Worm (Caenorhabditis elegans) whole organism, early embryonic: ENCODE results near the gene ugt-52.

Experiments used
- aly-1 ChIP-seq: sonication (generic microtip); optimal IDR thresholded peaks from 2 replicates; lab custom pipeline; 2016; ENCODE audit warnings: missing genetic modification characterization, missing compliant biosample characterization
- ama-1 ChIP-seq: fragments of 150-350 bp; optimal IDR thresholded peaks from 2 replicates; lab custom pipeline; 2014
- ceh-13 ChIP-seq: fragments of 200-800 bp; sonication (Bioruptor generic); optimal IDR thresholded peaks from 2 replicates; lab custom pipeline; 2018; ENCODE audit warnings: mild to moderate bottlenecking, missing genetic modification characterization, missing compliant biosample characterization
- ets-7 ChIP-seq: sonication (generic microtip); optimal IDR thresholded peaks from 2 replicates; lab custom pipeline; 2016; ENCODE audit warnings: missing genotype, missing genetic modification characterization, missing compliant biosample characterization
- flt-1 ChIP-seq: fragments of 200-800 bp; sonication (Bioruptor generic); IDR thresholded peaks from 2 replicates; pipeline ENCODE4 v1.3.6; 2022; ENCODE audit warnings: missing genetic modification characterization, missing compliant biosample characterization
- hmg-4 ChIP-seq: fragments of 200-800 bp; sonication (Bioruptor generic); optimal IDR thresholded peaks from 2 replicates; lab custom pipeline; 2018; ENCODE audit warnings: mild to moderate bottlenecking, missing genetic modification characterization, missing compliant biosample characterization
- tbx-11 ChIP-seq: fragments of 200-800 bp; sonication (Bioruptor generic); IDR thresholded peaks from 2 replicates; pipeline ENCODE4 v1.3.6; 2022; ENCODE audit warnings: missing genetic modification characterization, missing compliant biosample characterization
- tbx-37 ChIP-seq: fragments of 200-800 bp; sonication (Bioruptor generic); conservative IDR thresholded peaks from 2 replicates; pipeline ENCODE4 v1.3.6; 2022; ENCODE audit warnings: missing genetic modification reagents, missing genetic modification characterization, missing compliant biosample characterization
- tra-4 ChIP-seq: sonication (generic microtip); optimal IDR thresholded peaks from 2 replicates; lab custom pipeline; 2017; ENCODE audit warnings: missing genetic modification characterization, missing compliant biosample characterization

- TF ChIP-seq aly-1 (tag; lab: Kevin White, UChicago) (no peak), tbx-37 (GFP tag; lab: Robert Waterston, UW) (no peak), ama-1 (lab: Kevin White, UChicago) (no peak), ceh-13 (no peak), hmg-4 (GFP tag; lab: Kevin White, UChicago) (no peak), flt-1 (GFP tag; lab: Robert Waterston, UW) (no peak), tbx-11 (GFP tag; lab: Robert Waterston, UW) (no peak), ets-7 (no peak), tra-4 (tag; lab: Kevin White, UChicago) (no peak)
These were observed 15.1 kb upstream of the ugt-52 start, which contains the start of gene col-103 for ce11 chrIV:763377-764063.
